Fruit fly (Drosophila melanogaster): ENCODE measurements around the gene chm.

Gene chm

DNA sequence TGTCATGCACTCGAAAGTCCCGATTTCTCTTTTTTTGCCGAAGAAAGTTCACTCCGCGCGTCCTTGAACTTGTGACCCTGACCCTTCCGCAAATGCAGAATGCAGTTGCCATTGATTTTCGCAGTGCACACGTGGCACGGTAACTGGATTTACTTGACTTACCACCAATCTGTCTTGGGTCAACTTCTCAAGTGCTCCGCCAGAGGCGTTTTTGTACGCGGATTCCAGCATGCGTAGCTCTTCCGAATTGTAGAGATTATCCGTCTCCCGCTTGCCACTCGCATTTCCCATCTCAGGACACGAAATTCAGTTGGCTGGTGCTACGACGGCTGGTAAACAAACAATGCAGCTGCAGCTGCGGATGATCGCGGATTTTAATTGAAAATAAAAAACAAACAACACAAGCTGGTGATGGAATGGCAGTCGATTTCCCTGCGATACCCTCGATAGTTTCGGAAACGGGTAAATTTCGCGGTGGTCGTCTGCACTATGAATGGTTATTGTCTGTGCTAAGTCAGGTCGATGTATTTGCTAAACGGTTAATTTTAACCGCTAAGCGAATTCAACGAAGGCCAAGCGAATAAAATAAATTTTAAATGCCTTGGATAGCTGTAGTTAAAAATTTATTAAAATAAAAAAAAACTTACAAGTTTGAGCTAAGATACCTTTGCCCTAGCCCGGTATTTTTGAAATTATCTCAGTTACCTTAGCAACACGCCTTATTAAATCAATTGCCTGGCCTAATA lies 24.2 kb upstream of the chm start, which contains the start of the genes CG5149 and gudu (continued):
- TF ChIP-seq CG13287 (GFP tag; IDR thresholded peaks at IDR 0.05; ENCODE audit: partially characterized antibody) (peak; percentile 93), CG8290 (GFP tag; optimal IDR thresholded peaks at IDR 0.05) (peak; percentile 21), CG8290 (tag; optimal IDR thresholded peaks at IDR 0.05) (no peak), CG11456 (GFP tag; IDR thresholded peaks at IDR 0.05) (no peak), Usf (GFP tag; optimal IDR thresholded peaks at IDR 0.05) (no peak), fd3F (GFP tag; optimal IDR thresholded peaks at IDR 0.05) (no peak), cad (GFP tag; optimal IDR thresholded peaks at IDR 0.05) (no peak), CG10267 (tag; optimal IDR thresholded peaks at IDR 0.05) (peak; percentile 50), CG14441 (GFP tag; IDR thresholded peaks at IDR 0.05) (0 out of 2 replicates have a peak, but pooled peaks have one; percentile 23), tgo (GFP tag; IDR thresholded peaks at IDR 0.05) (no peak), HmgD (GFP tag; optimal IDR thresholded peaks at IDR 0.05) (peak; percentile 24), ro (GFP tag; IDR thresholded peaks at IDR 0.05) (no peak), chif (GFP tag; optimal IDR thresholded peaks at IDR 0.05) (no peak), bcd (GFP tag; optimal IDR thresholded peaks at IDR 0.05) (peak; percentile 40), E2f1 (GFP tag; IDR thresholded peaks at IDR 0.05) (no peak), gcm (GFP tag; optimal IDR thresholded peaks at IDR 0.05) (no peak), lbe (GFP tag; optimal IDR thresholded peaks at IDR 0.05) (no peak), CoRest (tag; optimal IDR thresholded peaks at IDR 0.05) (peak; percentile 12), CG32532 (GFP tag; IDR thresholded peaks at IDR 0.05) (peak; percentile 51; the same call in 1 of the 2 replicates), pros (GFP tag; optimal IDR thresholded peaks at IDR 0.05) (peak; percentile 40), en (GFP tag; optimal IDR thresholded peaks at IDR 0.05) (no peak), CG7556 (GFP tag; optimal IDR thresholded peaks at IDR 0.05) (no peak), CG7987 (GFP tag; optimal IDR thresholded peaks at IDR 0.05) (peak; percentile 24), CG11085 (GFP tag; IDR thresholded peaks at IDR 0.05) (no peak), CG42726 (GFP tag; IDR thresholded peaks at IDR 0.05; ENCODE audit: partially characterized antibody) (peak; percentile 89), crol (GFP tag; IDR thresholded peaks at IDR 0.05) (no peak), maf-S (GFP tag; optimal IDR thresholded peaks at IDR 0.05) (no peak), zf30C (GFP tag; optimal IDR thresholded peaks at IDR 0.05) (no peak), HLH54F (GFP tag; optimal IDR thresholded peaks at IDR 0.05) (no peak), ham (GFP tag; IDR thresholded peaks at IDR 0.05) (no peak), CG2712 (tag; optimal IDR thresholded peaks at IDR 0.05) (peak; percentile 57), CG7372 (GFP tag; IDR thresholded peaks at IDR 0.05) (no peak), grn (GFP tag; optimal IDR thresholded peaks at IDR 0.05) (no peak), CG10321 (GFP tag; IDR thresholded peaks at IDR 0.05) (no peak), zen2 (GFP tag; IDR thresholded peaks at IDR 0.05; ENCODE audit: partially characterized antibody) (peak; percentile 77), CG4404 (GFP tag; IDR thresholded peaks at IDR 0.05) (no peak), tin (GFP tag; optimal IDR thresholded peaks at IDR 0.05) (no peak), Optix (GFP tag; IDR thresholded peaks at IDR 0.05) (no peak), cg (GFP tag; optimal IDR thresholded peaks at IDR 0.05) (no peak), CG15601 (tag; optimal IDR thresholded peaks at IDR 0.05) (peak; percentile 49), sr (GFP tag; IDR thresholded peaks at IDR 0.05) (no peak), CG4854 (GFP tag; optimal IDR thresholded peaks at IDR 0.05) (no peak), CG12942 (GFP tag; optimal IDR thresholded peaks at IDR 0.05) (no peak), sim (GFP tag; IDR thresholded peaks at IDR 0.05) (no peak), Med (GFP tag) (peak; percentile 87), trem (tag; optimal IDR thresholded peaks at IDR 0.05) (peak; percentile 52), CG14860 (GFP tag; IDR thresholded peaks at IDR 0.05; ENCODE audit: partially characterized antibody) (peak; percentile 83), crp (GFP tag; optimal IDR thresholded peaks at IDR 0.05) (no peak), fru (optimal IDR thresholded peaks at IDR 0.05) (no peak), CG17568 (GFP tag; optimal IDR thresholded peaks at IDR 0.05) (peak; percentile 36), ind (GFP tag; optimal IDR thresholded peaks at IDR 0.05) (no peak)

All from whole organism, embryonic.